Worm (Caenorhabditis elegans) whole organism, L4 larva: ENCODE results near the gene F46C5.4.

Experiments used
- F10B5.3 ChIP-seq: sonication (generic microtip); optimal IDR thresholded peaks from 2 replicates; lab custom pipeline; 2016; ENCODE audit warnings: mild to moderate bottlenecking, missing genetic modification characterization, missing compliant biosample characterization
- F26F4.8 ChIP-seq: fragments of 200-800 bp; sonication (Bioruptor generic); conservative IDR thresholded peaks from 2 replicates; pipeline ENCODE4 v1.3.6; 2022; ENCODE audit warnings: missing genetic modification characterization, missing compliant biosample characterization
- F44E2.7 ChIP-seq: fragments of 200-800 bp; sonication (Bioruptor generic); IDR thresholded peaks from 2 replicates; pipeline ENCODE4 v2.1.2; 2022; ENCODE audit warnings: missing genetic modification characterization, missing compliant biosample characterization
- T20F7.1 ChIP-seq: fragments of 200-800 bp; sonication (Bioruptor generic); optimal IDR thresholded peaks from 2 replicates; lab custom pipeline; 2018; ENCODE audit warnings: mild to moderate bottlenecking, missing genetic modification characterization, missing compliant biosample characterization
- T26A8.4 ChIP-seq: fragments of 200-800 bp; sonication (Bioruptor generic); IDR thresholded peaks from 2 replicates; pipeline ENCODE4 v1.3.6; 2022; ENCODE audit warnings: missing genetic modification characterization, missing compliant biosample characterization
- Y105C5A.15 ChIP-seq: fragments of 200-800 bp; sonication (Bioruptor generic); IDR thresholded peaks from 2 replicates; pipeline ENCODE4 v1.3.6; 2022; ENCODE audit warnings: missing genetic modification characterization, missing compliant biosample characterization
- aly-2 ChIP-seq: sonication (generic microtip); optimal IDR thresholded peaks from 2 replicates; lab custom pipeline; 2018; ENCODE audit warnings: missing biosample characterization, missing genetic modification characterization
- ama-1 ChIP-seq: fragments of 150-350 bp; optimal IDR thresholded peaks from 2 replicates; lab custom pipeline; 2014; ENCODE audit warnings: inconsistent platforms, mixed read lengths
- arid-1 ChIP-seq: fragments of 200-800 bp; sonication (Bioruptor generic); conservative IDR thresholded peaks from 2 replicates; pipeline ENCODE4 v1.3.6; 2022; ENCODE audit warnings: missing genetic modification reagents, missing genetic modification characterization, missing compliant biosample characterization
- ceh-20 ChIP-seq: fragments of 200-800 bp; sonication (Bioruptor generic); IDR thresholded peaks from 2 replicates; pipeline ENCODE4 v1.3.6; 2022; ENCODE audit warnings: missing genetic modification reagents, missing genetic modification characterization, missing compliant biosample characterization
- ceh-32 ChIP-seq: sonication (generic microtip); optimal IDR thresholded peaks from 2 replicates; lab custom pipeline; 2016; ENCODE audit warnings: mild to moderate bottlenecking, missing genetic modification characterization, missing compliant biosample characterization; ENCODE audit not compliant: poor library complexity
- ceh-44 ChIP-seq: fragments of 200-800 bp; sonication (Bioruptor generic); IDR thresholded peaks from 2 replicates; pipeline ENCODE4 v1.3.6; 2022; ENCODE audit warnings: missing genetic modification reagents, missing genetic modification characterization, missing compliant biosample characterization
- cey-2 ChIP-seq: sonication (generic microtip); optimal IDR thresholded peaks from 3 replicates; lab custom pipeline; 2017; ENCODE audit warnings: missing genetic modification characterization, mild to moderate bottlenecking, missing compliant biosample characterization, antibody characterized with exemption, borderline replicate concordance; ENCODE audit not compliant: insufficient read depth
- ctbp-1 ChIP-seq: fragments of 200-800 bp; sonication (Bioruptor generic); IDR thresholded peaks from 2 replicates; pipeline ENCODE4 v1.3.6; 2022; ENCODE audit warnings: missing genetic modification reagents, missing genetic modification characterization, missing compliant biosample characterization
- daf-12 ChIP-seq: fragments of 150-350 bp; optimal IDR thresholded peaks from 2 replicates; lab custom pipeline; 2014; ENCODE audit warnings: missing biosample characterization, missing genetic modification reagents, missing genetic modification characterization
- daf-16 ChIP-seq, 3 experiments: sonication (generic microtip); optimal IDR thresholded peaks; 2 replicates each; lab custom pipeline; 2016 to 2017; ENCODE audit warnings: missing genetic modification characterization in 3 of 3, missing genetic modification reagents in 3 of 3, mild to moderate bottlenecking in 2 of 3, missing compliant biosample characterization in 2 of 3, missing biosample characterization in 1 of 3, moderate library complexity in 1 of 3
- daf-19 ChIP-seq: fragments of 200-800 bp; sonication (Bioruptor generic); conservative IDR thresholded peaks from 2 replicates; pipeline ENCODE4 v1.3.6; 2022; ENCODE audit warnings: missing genetic modification characterization, missing compliant biosample characterization
- daf-8 ChIP-seq: fragments of 200-800 bp; sonication (Bioruptor generic); IDR thresholded peaks from 2 replicates; pipeline ENCODE4 v1.3.6; 2022; ENCODE audit warnings: missing genetic modification characterization, missing compliant biosample characterization
- duxl-1 ChIP-seq: sonication (generic microtip); optimal IDR thresholded peaks from 2 replicates; lab custom pipeline; 2016; ENCODE audit warnings: mild to moderate bottlenecking, missing genetic modification characterization, moderate library complexity, missing compliant biosample characterization; ENCODE audit not compliant: poor library complexity
- dve-1 ChIP-seq: sonication (generic microtip); optimal IDR thresholded peaks from 2 replicates; lab custom pipeline; 2017; ENCODE audit warnings: antibody characterized with exemption, mild to moderate bottlenecking, missing genetic modification characterization, missing compliant biosample characterization; ENCODE audit not compliant: insufficient read depth
- egl-27 ChIP-seq: sonication (generic microtip); optimal IDR thresholded peaks from 3 replicates; lab custom pipeline; 2017; ENCODE audit warnings: missing biosample characterization, missing genetic modification reagents, missing genetic modification characterization
- hif-1 ChIP-seq, 2 experiments: sonication (generic microtip); optimal IDR thresholded peaks; 2 replicates each; lab custom pipeline; 2016 to 2017; ENCODE audit warnings: missing compliant biosample characterization in 2 of 2, missing genetic modification characterization in 2 of 2, missing genetic modification reagents in 2 of 2, missing genotype in 2 of 2, mild to moderate bottlenecking in 1 of 2
- hlh-11 ChIP-seq: fragments of 200-800 bp; sonication (Bioruptor generic); optimal IDR thresholded peaks from 2 replicates; lab custom pipeline; 2018; ENCODE audit warnings: mild to moderate bottlenecking, missing genetic modification characterization, missing compliant biosample characterization
- hlh-30 ChIP-seq: sonication (generic microtip); optimal IDR thresholded peaks from 2 replicates; lab custom pipeline; 2017; ENCODE audit warnings: antibody characterized with exemption, mild to moderate bottlenecking, missing genetic modification characterization, missing compliant biosample characterization; ENCODE audit not compliant: insufficient read depth
- hmg-1.1 ChIP-seq: fragments of 200-800 bp; sonication (Bioruptor generic); IDR thresholded peaks from 2 replicates; pipeline ENCODE4 v1.3.6; 2022; ENCODE audit warnings: missing genetic modification reagents, missing genetic modification characterization, missing compliant biosample characterization
- lin-13 ChIP-seq: fragments of 150-350 bp; optimal IDR thresholded peaks from 2 replicates; lab custom pipeline; 2014; ENCODE audit warnings: missing biosample characterization, missing genetic modification reagents, missing genetic modification characterization
- lir-3 ChIP-seq: sonication (generic microtip); optimal IDR thresholded peaks from 2 replicates; lab custom pipeline; 2016; ENCODE audit warnings: mild to moderate bottlenecking, missing genetic modification characterization, missing compliant biosample characterization
- madf-5 ChIP-seq, 2 experiments: fragments of 200-800 bp; sonication (Bioruptor generic); IDR thresholded peaks; 2 replicates each; pipeline ENCODE4 v1.3.6; 2022; ENCODE audit warnings: missing compliant biosample characterization in 2 of 2, missing genetic modification characterization in 2 of 2
- mxl-3 ChIP-seq: fragments of 200-800 bp; sonication (Bioruptor generic); optimal IDR thresholded peaks from 2 replicates; lab custom pipeline; 2018; ENCODE audit warnings: mild to moderate bottlenecking, missing genetic modification characterization, missing compliant biosample characterization
- nhr-42 ChIP-seq: fragments of 200-800 bp; sonication (Bioruptor generic); IDR thresholded peaks from 2 replicates; pipeline ENCODE4 v1.3.6; 2022; ENCODE audit warnings: missing genetic modification characterization, missing compliant biosample characterization
- nhr-6 ChIP-seq: fragments of 150-350 bp; optimal IDR thresholded peaks from 2 replicates; lab custom pipeline; 2014; ENCODE audit warnings: missing biosample characterization, missing genetic modification characterization
- nhr-77 ChIP-seq: fragments of 150-350 bp; optimal IDR thresholded peaks from 2 replicates; lab custom pipeline; 2014; ENCODE audit warnings: missing biosample characterization, missing genetic modification characterization
- pqm-1 ChIP-seq: sonication (generic microtip); optimal IDR thresholded peaks from 2 replicates; lab custom pipeline; 2017; ENCODE audit warnings: missing biosample characterization, missing genetic modification characterization
- rbr-2 ChIP-seq: sonication (generic microtip); optimal IDR thresholded peaks from 2 replicates; lab custom pipeline; 2016; ENCODE audit warnings: missing genotype, missing genetic modification characterization, missing compliant biosample characterization
- saeg-2 ChIP-seq: fragments of 200-800 bp; sonication (Bioruptor generic); IDR thresholded peaks from 2 replicates; pipeline ENCODE4 v1.3.6; 2022; ENCODE audit warnings: missing genetic modification reagents, missing genetic modification characterization, missing compliant biosample characterization
- sdz-12 ChIP-seq: fragments of 200-800 bp; sonication (Bioruptor generic); optimal IDR thresholded peaks from 2 replicates; lab custom pipeline; 2018; ENCODE audit warnings: mild to moderate bottlenecking, missing genetic modification characterization, missing compliant biosample characterization
- set-16 ChIP-seq: fragments of 200-800 bp; sonication (Bioruptor generic); IDR thresholded peaks from 2 replicates; pipeline ENCODE4 v1.3.6; 2022; ENCODE audit warnings: missing genetic modification reagents, missing genetic modification characterization, missing compliant biosample characterization
- skn-1 ChIP-seq: fragments of 150-350 bp; optimal IDR thresholded peaks from 2 replicates; lab custom pipeline; 2014; ENCODE audit warnings: missing biosample characterization, missing genetic modification characterization
- spr-1 ChIP-seq: sonication (generic microtip); optimal IDR thresholded peaks from 2 replicates; lab custom pipeline; 2016; ENCODE audit warnings: mild to moderate bottlenecking, missing genetic modification characterization, missing compliant biosample characterization
- tra-1 ChIP-seq: fragments of 200-800 bp; sonication (Bioruptor generic); IDR thresholded peaks from 2 replicates; pipeline ENCODE4 v1.3.6; 2022; ENCODE audit warnings: missing genetic modification reagents, missing genetic modification characterization, missing compliant biosample characterization
- unc-130 ChIP-seq: sonication (generic microtip); optimal IDR thresholded peaks from 2 replicates; lab custom pipeline; 2016; ENCODE audit warnings: missing genetic modification reagents, missing genetic modification characterization, missing compliant biosample characterization
- unc-39 ChIP-seq: sonication (generic microtip); optimal IDR thresholded peaks from 2 replicates; lab custom pipeline; 2017; ENCODE audit warnings: missing biosample characterization, missing genetic modification characterization
- unc-62 ChIP-seq, 3 experiments: fragments of 150-350 bp in 1 of 3; sonication (generic microtip); optimal IDR thresholded peaks in 2 of 3; peaks in 1 of 3; 1 replicate in 1 of 3; 2 replicates in 2 of 3; lab custom pipeline; 2014 to 2017; ENCODE audit warnings: missing biosample characterization in 3 of 3, missing genetic modification characterization in 3 of 3, missing genetic modification reagents in 3 of 3, missing genotype in 1 of 3
- zip-11 ChIP-seq: fragments of 200-800 bp; sonication (Bioruptor generic); IDR thresholded peaks from 2 replicates; pipeline ENCODE4 v1.3.6; 2022; ENCODE audit warnings: missing genetic modification characterization, missing compliant biosample characterization

F46C5.4 gene

DNA sequence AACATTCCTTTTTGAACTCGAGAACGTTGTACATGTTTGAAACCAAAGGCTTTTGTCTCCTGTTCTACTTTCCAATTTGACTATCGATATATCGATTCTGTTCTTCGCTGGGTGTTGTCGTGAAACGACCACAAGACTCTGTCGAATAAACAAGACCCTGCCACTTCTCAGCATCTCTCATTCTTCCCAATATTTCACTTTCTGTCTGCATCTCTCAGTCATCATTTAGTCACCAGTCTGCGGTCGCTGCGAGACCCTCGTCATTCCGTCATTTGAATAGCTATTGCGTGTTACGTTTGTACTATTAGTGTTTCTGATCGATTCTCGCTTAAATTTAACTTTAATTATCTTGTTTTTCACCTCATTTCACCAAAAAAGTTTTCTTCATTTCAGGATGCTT, 48.5 kb upstream of the F46C5.4 start (continued):
- TF ChIP-seq daf-12 (tag; lab: Kevin White, UChicago), result no peak
- no peak for TF ChIP-seq ceh-44 (GFP tag; lab: Robert Waterston, UW)
- TF ChIP-seq duxl-1 (tag; lab: Kevin White, UChicago), result peak; percentile 77
- TF ChIP-seq hif-1 (tag; optimal IDR thresholded peaks at IDR 0.05; lab: Kevin White, UChicago), result peak in 1 of 2 experiments; percentile 83
- TF ChIP-seq hmg-1.1 (GFP tag; lab: Robert Waterston, UW), result peak; percentile 91
- no peak for TF ChIP-seq daf-8 (GFP tag; lab: Robert Waterston, UW)
- TF ChIP-seq cey-2 (tag; lab: Kevin White, UChicago), result peak; percentile 52

ce11 chrII:8788752-8789151, 47.1 kb upstream of the F46C5.4 start:
- TF ChIP-seq madf-5 (GFP tag; IDR thresholded peaks at IDR 0.05; lab: Robert Waterston, UW) (no peak), dve-1 (tag; lab: Kevin White, UChicago) (peak; percentile 25)

DNA sequence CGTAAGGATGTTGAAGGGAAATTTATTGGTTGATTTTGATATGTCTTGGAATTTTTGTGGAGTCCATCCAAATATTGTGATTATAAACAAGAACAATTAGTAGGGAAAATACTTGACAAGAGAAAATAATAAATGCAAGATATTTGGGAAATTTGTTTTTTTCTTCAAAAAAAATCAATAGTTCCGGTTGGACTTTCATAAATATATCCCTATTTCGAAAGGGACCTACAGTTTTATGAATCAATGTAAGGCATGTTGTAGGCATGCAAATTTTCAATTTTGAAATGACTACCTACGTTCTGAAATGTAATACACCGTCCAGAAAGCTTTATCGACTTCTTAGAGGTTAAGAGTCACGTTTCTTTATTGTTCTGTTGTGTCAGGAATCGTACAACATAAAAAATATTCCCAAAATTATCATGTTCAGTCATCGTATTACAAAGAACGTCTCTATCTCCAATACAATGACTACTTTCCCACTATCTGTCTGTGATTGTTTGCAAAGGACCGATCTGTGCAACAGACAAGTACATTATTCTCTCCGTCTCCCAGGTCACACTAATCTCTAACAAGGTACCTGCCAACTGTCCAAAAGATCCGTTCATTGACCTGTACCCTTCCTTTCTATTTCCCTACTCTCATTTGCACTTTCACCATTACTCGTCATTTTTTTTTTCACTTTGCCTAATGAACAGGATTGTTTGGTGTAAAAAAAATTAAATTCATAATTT, 45.9 kb upstream of the F46C5.4 start, which contains the start of gene F07H5.13:
F07H5.13 (plus strand) TSS at position 730 of the 731 bp plus-strand sequence.
- TF ChIP-seq pqm-1, result no peak
- TF ChIP-seq sdz-12 (GFP tag; lab: Kevin White, UChicago), result peak; percentile 37
- no peak for TF ChIP-seq unc-62 (GFP tag; optimal IDR thresholded peaks at IDR 0.05 in 1 of 2; lab: Kevin White, UChicago)
- TF ChIP-seq unc-62 (tag; optimal IDR thresholded peaks at IDR 0.05; lab: Kevin White, UChicago), result no peak
- no peak for TF ChIP-seq aly-2 (tag; lab: Kevin White, UChicago)
- peak; percentile 56 for TF ChIP-seq arid-1 (GFP tag; lab: Robert Waterston, UW)
- TF ChIP-seq tra-1 (GFP tag; lab: Robert Waterston, UW), result no peak
- peak; percentile 21 for TF ChIP-seq hlh-11 (tag; lab: Kevin White, UChicago)
- TF ChIP-seq F26F4.8 (GFP tag; lab: Robert Waterston, UW), result no peak
- TF ChIP-seq mxl-3 (GFP tag; lab: Kevin White, UChicago), result no peak
- TF ChIP-seq unc-130, result no peak
- peak in 1 of 2 experiments; percentile 33 for TF ChIP-seq daf-16 (GFP tag; optimal IDR thresholded peaks at IDR 0.05; lab: Kevin White, UChicago)
- peak; percentile 57 for TF ChIP-seq daf-16 (tag; optimal IDR thresholded peaks at IDR 0.05; lab: Kevin White, UChicago)
- TF ChIP-seq F10B5.3 (tag; lab: Kevin White, UChicago), result peak; percentile 0
- TF ChIP-seq ama-1, result peak; percentile 16
- no peak for TF ChIP-seq lir-3 (tag; lab: Kevin White, UChicago)
- TF ChIP-seq ceh-32, result no peak
- TF ChIP-seq set-16 (GFP tag; lab: Robert Waterston, UW), result no peak
- 0 out of 2 replicates have a peak, but pooled peaks have one; percentile 33 for TF ChIP-seq ceh-20 (GFP tag; lab: Robert Waterston, UW)
- no peak for TF ChIP-seq egl-27 (tag; lab: Kevin White, UChicago)
- no peak for TF ChIP-seq hlh-30 (tag; lab: Kevin White, UChicago)
- peak; percentile 24 for TF ChIP-seq spr-1 (tag; lab: Kevin White, UChicago)
- peak; percentile 30 for TF ChIP-seq duxl-1 (tag; lab: Kevin White, UChicago)
- no peak for TF ChIP-seq Y105C5A.15 (GFP tag; lab: Robert Waterston, UW)
- TF ChIP-seq F44E2.7 (GFP tag; lab: Robert Waterston, UW), result 0 out of 2 replicates have a peak, but pooled peaks have one; percentile 9
- TF ChIP-seq skn-1 (tag; lab: Kevin White, UChicago), result no peak
- peak; percentile 35 for TF ChIP-seq nhr-6 (tag; lab: Kevin White, UChicago)
- peak; percentile 56 for TF ChIP-seq nhr-77
- TF ChIP-seq saeg-2 (GFP tag; lab: Robert Waterston, UW), result 0 out of 2 replicates have a peak, but pooled peaks have one; percentile 42
- TF ChIP-seq nhr-42, result peak; percentile 40; the same call in 1 of the 2 replicates
- TF ChIP-seq T20F7.1 (GFP tag; lab: Kevin White, UChicago), result peak; percentile 59
- peak; percentile 27; the same call in 1 of the 2 replicates for TF ChIP-seq ctbp-1 (GFP tag; lab: Robert Waterston, UW)
- no peak for TF ChIP-seq daf-19 (GFP tag; lab: Robert Waterston, UW)
- no peak for TF ChIP-seq unc-39 (tag; lab: Kevin White, UChicago)
- TF ChIP-seq rbr-2 (tag; lab: Kevin White, UChicago), result peak; percentile 33
- TF ChIP-seq lin-13 (GFP tag; lab: Kevin White, UChicago), result peak; percentile 48
- TF ChIP-seq T26A8.4 (GFP tag; lab: Robert Waterston, UW), result peak; percentile 89
- no peak for TF ChIP-seq zip-11 (GFP tag; lab: Robert Waterston, UW)
